Worm (Caenorhabditis elegans) whole organism, mixed stage, embryonic: Measurements from ENCODE around the gene ceh-16.
A peak's percentile ranks its signal among the peaks of the same experiment; 100 is the strongest.

Experiments used
- M03D4.4 ChIP-seq: sonication (generic microtip); optimal IDR thresholded peaks from 2 replicates; lab custom pipeline; 2017; ENCODE audit warnings: mild to moderate bottlenecking, missing genetic modification characterization, missing compliant biosample characterization
- bed-3 ChIP-seq: fragments of 200-800 bp; sonication (Bioruptor generic); optimal IDR thresholded peaks from 3 replicates; lab custom pipeline; 2018; ENCODE audit warnings: mild to moderate bottlenecking, missing genetic modification characterization, moderate library complexity, missing compliant biosample characterization
- blmp-1 ChIP-seq: fragments of 150-350 bp; optimal IDR thresholded peaks from 2 replicates; lab custom pipeline; 2014; ENCODE audit warnings: missing biosample characterization, missing genetic modification characterization
- ceh-39 ChIP-seq: fragments of 150-350 bp; optimal IDR thresholded peaks from 2 replicates; lab custom pipeline; 2014; ENCODE audit warnings: missing biosample characterization, missing genetic modification characterization
- ceh-83 ChIP-seq: fragments of 200-800 bp; sonication (Bioruptor generic); optimal IDR thresholded peaks from 2 replicates; lab custom pipeline; 2018; ENCODE audit warnings: mild to moderate bottlenecking, missing genetic modification characterization, missing compliant biosample characterization
- ces-1 ChIP-seq: fragments of 150-350 bp; optimal IDR thresholded peaks from 2 replicates; lab custom pipeline; 2014; ENCODE audit warnings: missing biosample characterization, missing genetic modification reagents, missing genetic modification characterization
- cnd-1 ChIP-seq: fragments of 200-800 bp; sonication (Bioruptor generic); optimal IDR thresholded peaks from 2 replicates; lab custom pipeline; 2018; ENCODE audit warnings: mild to moderate bottlenecking, missing genetic modification characterization, missing compliant biosample characterization
- drap-1 ChIP-seq: fragments of 200-800 bp; sonication (Bioruptor generic); optimal IDR thresholded peaks from 3 replicates; lab custom pipeline; 2018; ENCODE audit warnings: mild to moderate bottlenecking, missing genetic modification characterization, missing compliant biosample characterization
- elt-1 ChIP-seq: sonication (generic microtip); optimal IDR thresholded peaks from 2 replicates; lab custom pipeline; 2017; ENCODE audit warnings: missing genetic modification characterization, mild to moderate bottlenecking, missing compliant biosample characterization, antibody characterized with exemption, moderate library complexity, borderline replicate concordance; ENCODE audit not compliant: insufficient read depth
- elt-3 ChIP-seq: fragments of 150-350 bp; optimal IDR thresholded peaks from 2 replicates; lab custom pipeline; 2014; ENCODE audit warnings: missing biosample characterization, missing genetic modification characterization
- flh-1 ChIP-seq: fragments of 200-800 bp; sonication (Bioruptor generic); optimal IDR thresholded peaks from 2 replicates; lab custom pipeline; 2018; ENCODE audit warnings: mild to moderate bottlenecking, missing genetic modification characterization, moderate library complexity, missing compliant biosample characterization
- hlh-1 ChIP-seq: fragments of 150-350 bp; optimal IDR thresholded peaks from 2 replicates; lab custom pipeline; 2014; ENCODE audit warnings: missing biosample characterization, missing genetic modification reagents, missing genetic modification characterization
- lin-13 ChIP-seq: fragments of 150-350 bp; optimal IDR thresholded peaks from 2 replicates; lab custom pipeline; 2014; ENCODE audit warnings: missing biosample characterization, missing genetic modification characterization
- lsy-2 ChIP-seq: fragments of 150-350 bp; optimal IDR thresholded peaks from 2 replicates; lab custom pipeline; 2014; ENCODE audit warnings: missing biosample characterization, missing genetic modification characterization
- mab-5 ChIP-seq: fragments of 150-350 bp; optimal IDR thresholded peaks from 2 replicates; lab custom pipeline; 2014; ENCODE audit warnings: missing biosample characterization, missing genetic modification characterization
- mep-1 ChIP-seq: fragments of 150-350 bp; optimal IDR thresholded peaks from 2 replicates; lab custom pipeline; 2017; ENCODE audit warnings: missing biosample characterization, missing genetic modification reagents, missing genetic modification characterization, inconsistent platforms
- mls-2 ChIP-seq: sonication (generic microtip); optimal IDR thresholded peaks from 2 replicates; lab custom pipeline; 2016; ENCODE audit warnings: mild to moderate bottlenecking, missing genetic modification characterization, moderate library complexity, missing compliant biosample characterization
- nhr-12 ChIP-seq: fragments of 150-350 bp; optimal IDR thresholded peaks from 2 replicates; lab custom pipeline; 2014; ENCODE audit warnings: missing biosample characterization, missing genetic modification characterization
- nhr-2 ChIP-seq: fragments of 150-350 bp; optimal IDR thresholded peaks from 2 replicates; lab custom pipeline; 2014; ENCODE audit warnings: missing biosample characterization, missing genetic modification characterization
- nhr-237 ChIP-seq: fragments of 150-350 bp; optimal IDR thresholded peaks from 2 replicates; lab custom pipeline; 2014; ENCODE audit warnings: missing biosample characterization, missing genetic modification characterization
- nhr-28 ChIP-seq: fragments of 150-350 bp; optimal IDR thresholded peaks from 2 replicates; lab custom pipeline; 2014; ENCODE audit warnings: missing biosample characterization, missing genetic modification characterization
- nhr-76 ChIP-seq: sonication (generic microtip); optimal IDR thresholded peaks from 2 replicates; lab custom pipeline; 2017; ENCODE audit warnings: missing biosample characterization, missing genetic modification characterization
- pha-4 ChIP-seq: fragments of 150-350 bp; optimal IDR thresholded peaks from 2 replicates; lab custom pipeline; 2018; ENCODE audit warnings: missing biosample characterization, missing genetic modification reagents, missing genetic modification characterization
- snpc-4 ChIP-seq: fragments of 150-350 bp; optimal IDR thresholded peaks from 2 replicates; lab custom pipeline; 2014; ENCODE audit warnings: missing biosample characterization, missing genetic modification characterization
- sptf-1 ChIP-seq: sonication (generic microtip); optimal IDR thresholded peaks from 2 replicates; lab custom pipeline; 2017; ENCODE audit warnings: mild to moderate bottlenecking, missing genetic modification characterization, moderate library complexity, missing compliant biosample characterization
- unc-120 ChIP-seq: sonication (generic microtip); optimal IDR thresholded peaks from 2 replicates; lab custom pipeline; 2017; ENCODE audit warnings: missing genetic modification characterization, missing compliant biosample characterization; ENCODE audit not compliant: poor library complexity, severe bottlenecking
- unc-39 ChIP-seq: fragments of 150-350 bp; optimal IDR thresholded peaks from 2 replicates; lab custom pipeline; 2014; ENCODE audit warnings: missing biosample characterization, missing genetic modification characterization
- unc-62 ChIP-seq: fragments of 150-350 bp; optimal IDR thresholded peaks from 2 replicates; lab custom pipeline; 2014; ENCODE audit warnings: missing biosample characterization, missing genetic modification reagents, missing genetic modification characterization
- zip-8 ChIP-seq: fragments of 150-350 bp; optimal IDR thresholded peaks from 2 replicates; lab custom pipeline; 2014; ENCODE audit warnings: missing biosample characterization, missing genetic modification characterization
- ztf-11 ChIP-seq: fragments of 150-350 bp; optimal IDR thresholded peaks from 2 replicates; lab custom pipeline; 2014; ENCODE audit warnings: missing biosample characterization, missing genetic modification characterization

ceh-16 gene

DNA sequence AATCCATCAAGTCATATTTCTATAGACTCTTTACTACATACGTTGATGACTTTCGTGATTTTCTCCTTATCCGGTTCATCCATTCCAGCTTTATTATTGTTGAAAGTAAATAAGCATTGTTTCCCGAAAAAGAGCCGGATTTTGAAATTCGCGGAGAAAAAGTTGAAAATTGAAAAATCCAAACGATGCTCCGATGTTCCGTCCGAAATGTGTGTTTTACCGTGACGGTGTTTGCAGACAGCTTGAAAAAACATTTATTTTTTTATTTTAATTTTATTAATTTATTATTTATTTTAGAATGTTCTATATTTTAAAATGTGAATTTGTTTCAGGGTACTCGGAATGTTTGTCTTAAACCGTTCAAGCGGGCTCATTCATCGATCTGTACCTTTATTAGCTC is 8.3 kb downstream of the ceh-16 start, which contains the start of gene dnj-10 (continued):
- TF ChIP-seq nhr-76 (tag; lab: Kevin White, UChicago) = no peak
- peak; percentile 57 for TF ChIP-seq mep-1 (tag; lab: Kevin White, UChicago)

DNA sequence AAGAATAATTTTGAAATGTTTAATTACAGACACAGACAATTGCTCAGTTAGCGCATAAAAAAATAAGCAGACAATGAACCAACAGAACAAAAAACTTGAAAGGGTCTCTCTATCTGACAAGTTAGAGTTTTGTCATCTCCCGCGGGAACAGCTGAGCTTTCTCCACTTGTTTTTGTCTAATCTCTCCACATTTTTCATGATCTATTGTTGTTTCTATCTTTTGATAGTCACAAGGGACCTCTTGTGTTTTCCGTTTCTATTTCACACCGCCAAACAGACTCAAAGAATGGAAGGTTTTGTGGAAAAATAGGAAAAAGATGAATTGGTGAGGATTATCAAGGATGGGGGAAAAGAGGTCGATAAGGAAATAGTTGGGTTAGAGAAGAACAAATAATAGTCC is 14.3 kb downstream of the ceh-16 start:
- TF ChIP-seq nhr-28 (tag; lab: Kevin White, UChicago) (no peak), hlh-1 (tag; lab: Kevin White, UChicago) (peak; percentile 63)

DNA sequence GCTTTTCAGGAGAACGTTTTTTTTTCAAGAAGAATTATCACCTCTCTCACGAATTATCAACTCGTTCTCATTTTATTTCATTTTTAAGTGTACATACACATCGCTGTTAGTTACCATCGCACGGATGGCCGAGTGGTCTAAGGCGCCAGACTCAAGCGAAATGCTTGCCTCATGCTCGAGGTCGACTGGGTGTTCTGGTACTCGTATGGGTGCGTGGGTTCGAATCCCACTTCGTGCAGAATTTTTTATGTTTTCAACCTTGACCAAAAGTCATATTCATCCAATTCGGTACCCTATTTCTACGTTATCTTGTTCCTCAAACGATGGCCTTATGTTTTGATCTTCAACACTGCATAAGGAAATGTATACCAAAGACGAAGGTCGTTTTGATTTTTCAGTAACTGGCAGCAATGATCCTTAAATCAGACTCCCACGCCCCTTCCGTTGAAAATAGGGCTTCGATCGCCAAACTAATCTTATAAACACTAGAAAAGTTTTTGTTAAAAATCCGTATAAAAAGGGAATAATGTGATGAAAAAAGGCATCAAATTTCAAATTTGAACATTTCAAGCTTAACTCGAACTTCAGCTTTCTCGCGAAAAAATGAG is 16.8 kb downstream of the ceh-16 start, which contains the start of gene fip-1:
Gene fip-1, plus strand, starts transcription at position 558 of the 608 bp plus-strand sequence.
- TF ChIP-seq snpc-4 = no peak
- no peak for TF ChIP-seq M03D4.4
- no peak for TF ChIP-seq nhr-237
- no peak for TF ChIP-seq lsy-2 (tag; lab: Kevin White, UChicago)
- no peak for TF ChIP-seq hlh-1 (tag; lab: Kevin White, UChicago)
- no peak for TF ChIP-seq mab-5 (tag; lab: Kevin White, UChicago)
- TF ChIP-seq drap-1 = no peak
- no peak for TF ChIP-seq flh-1

DNA sequence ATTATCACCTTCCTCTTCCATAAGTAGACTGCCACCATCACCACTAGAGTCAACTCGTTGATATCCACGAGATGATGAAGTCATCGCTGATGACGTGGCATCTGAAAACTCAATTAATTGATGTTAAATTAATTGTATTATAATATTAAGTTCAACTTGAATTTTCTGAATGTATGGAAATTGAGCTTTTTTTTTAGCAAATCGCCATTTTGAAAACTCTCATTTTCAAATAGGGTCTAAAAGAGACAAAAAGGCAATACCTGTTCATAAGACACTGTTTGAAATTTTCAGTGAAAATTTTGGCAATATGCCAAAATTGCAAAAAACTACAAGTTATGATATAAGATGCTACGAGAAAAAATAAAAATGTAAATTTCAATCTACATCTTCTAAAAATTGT is 21.1 kb downstream of the ceh-16 start, which contains the start of gene twk-7:
Gene twk-7, minus strand, starts transcription at position 101 of the 400 bp plus-strand sequence.
- TF ChIP-seq unc-39 (no peak), hlh-1 (tag; lab: Kevin White, UChicago) (no peak), M03D4.4 (no peak), sptf-1 (no peak), nhr-2 (tag; lab: Kevin White, UChicago) (no peak), ces-1 (GFP tag; lab: Kevin White, UChicago) (no peak), lsy-2 (tag; lab: Kevin White, UChicago) (no peak)
- TF ChIP-seq, all 35 proteins: peak for 0

- no peak for TF ChIP-seq unc-62
- no peak for TF ChIP-seq ceh-39 (tag; lab: Kevin White, UChicago)
- TF ChIP-seq elt-1 (tag; lab: Kevin White, UChicago) = no peak
- TF ChIP-seq mep-1 (tag; lab: Kevin White, UChicago) = no peak
- TF ChIP-seq M03D4.4 = no peak
- TF ChIP-seq nhr-12 (tag; lab: Kevin White, UChicago) = no peak
- TF ChIP-seq pha-4 (tag; lab: Kevin White, UChicago) = no peak
- TF ChIP-seq lin-13 (tag; lab: Kevin White, UChicago) = no peak
These were observed 23.5 kb downstream of the ceh-16 start for ce11 chrIII:8646021-8646420.

ce11 chrIII:8648589-8648988 is 26.1 kb downstream of the ceh-16 start, which contains the start of gene F22B7.3:
TSS of gene F22B7.3 (plus strand) at chrIII:8648889.
- TF ChIP-seq nhr-76 (tag; lab: Kevin White, UChicago) = no peak
- no peak for TF ChIP-seq nhr-28 (tag; lab: Kevin White, UChicago)
- no peak for TF ChIP-seq blmp-1 (tag; lab: Kevin White, UChicago)
- no peak for TF ChIP-seq cnd-1
- TF ChIP-seq zip-8 (tag; lab: Kevin White, UChicago) = no peak
- TF ChIP-seq flh-1 = no peak
- no peak for TF ChIP-seq elt-1 (tag; lab: Kevin White, UChicago)
- no peak for TF ChIP-seq ceh-39 (tag; lab: Kevin White, UChicago)
- no peak for TF ChIP-seq ztf-11
- no peak for TF ChIP-seq elt-3 (tag; lab: Kevin White, UChicago)
- no peak for TF ChIP-seq unc-120
- TF ChIP-seq mls-2 = no peak
- TF ChIP-seq ceh-83 (GFP tag; lab: Kevin White, UChicago) = no peak
- TF ChIP-seq snpc-4 = no peak
- TF ChIP-seq drap-1 = no peak
- TF ChIP-seq bed-3 (GFP tag; lab: Kevin White, UChicago) = no peak
- no peak for TF ChIP-seq lsy-2 (tag; lab: Kevin White, UChicago)
- no peak for TF ChIP-seq lin-13 (tag; lab: Kevin White, UChicago)
